Worm (Caenorhabditis elegans) whole organism, early embryonic: ENCODE data around the gene Y27F2A.6.

Experiments used
- ama-1 ChIP-seq: fragments of 150-350 bp; optimal IDR thresholded peaks from 2 replicates; lab custom pipeline; 2014
- tra-4 ChIP-seq: sonication (generic microtip); optimal IDR thresholded peaks from 2 replicates; lab custom pipeline; 2017; ENCODE audit warnings: missing genetic modification characterization, missing compliant biosample characterization

DNA sequence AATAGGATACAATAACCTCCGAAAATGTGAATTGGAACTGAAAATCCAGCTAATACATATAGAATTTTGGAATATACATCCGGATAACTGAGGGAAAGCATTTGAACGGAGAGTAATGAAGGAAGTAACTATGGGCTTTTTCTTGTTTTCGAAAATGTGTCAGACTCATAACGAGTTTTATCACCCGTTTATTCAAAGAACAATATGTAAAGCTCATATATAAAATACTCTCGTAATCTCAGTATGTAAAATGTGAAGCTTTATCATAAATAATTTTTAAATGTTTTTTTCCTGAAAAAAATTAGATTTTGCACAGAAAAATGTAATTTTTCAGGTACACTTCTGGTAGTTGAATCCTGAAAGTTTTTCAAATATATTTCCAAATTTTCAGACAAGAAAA is 47.2 kb upstream of the Y27F2A.6 start, which contains the start of gene srh-297:
- TF ChIP-seq tra-4 (tag; lab: Kevin White, UChicago) (no peak), ama-1 (lab: Kevin White, UChicago) (no peak)
